Worm (Caenorhabditis elegans) whole organism, midembryonic: ENCODE measurements around the gene rde-4.

Source experiments
- cog-1 ChIP-seq: sonication (generic microtip); optimal IDR thresholded peaks from 2 replicates; lab custom pipeline; 2016; ENCODE audit warnings: missing genetic modification characterization, missing compliant biosample characterization
- flt-1 ChIP-seq: fragments of 200-800 bp; sonication (Bioruptor generic); IDR thresholded peaks from 2 replicates; pipeline ENCODE4 v1.3.6; 2022; ENCODE audit warnings: missing genetic modification characterization, missing compliant biosample characterization
- med-1 ChIP-seq: sonication (generic microtip); optimal IDR thresholded peaks from 2 replicates; lab custom pipeline; 2017; ENCODE audit warnings: missing genetic modification characterization, mild to moderate bottlenecking, missing compliant biosample characterization, antibody characterized with exemption, missing genetic modification reagents; ENCODE audit not compliant: insufficient read depth
- ztf-23 ChIP-seq: fragments of 200-800 bp; sonication (Bioruptor generic); IDR thresholded peaks from 2 replicates; pipeline ENCODE4 v1.3.6; 2022; ENCODE audit warnings: missing genetic modification reagents, missing genetic modification characterization, missing compliant biosample characterization

ce11 chrIII:10194569-10194968 lies 23.9 kb downstream of the rde-4 start:
- TF ChIP-seq flt-1 (GFP tag; lab: Robert Waterston, UW): no peak
- no peak for TF ChIP-seq med-1 (GFP tag; lab: Kevin White, UChicago)
- TF ChIP-seq cog-1 (tag; lab: Kevin White, UChicago): no peak
- no peak for TF ChIP-seq ztf-23 (GFP tag; lab: Robert Waterston, UW)
